Fruit fly (Drosophila melanogaster) whole organism, embryonic: Measurements from ENCODE around the gene senju.

ENCODE experiments used
- B-H1 ChIP-seq: fragments of 200-800 bp; sonication (Bioruptor generic); IDR thresholded peaks from 3 replicates; pipeline ENCODE4 v1.3.6; 2022; ENCODE audit warnings: missing biosample characterization, missing genetic modification characterization
- BEAF-32 ChIP-seq: fragments of 200-800 bp; sonication (Bioruptor generic); optimal IDR thresholded peaks from 3 replicates; lab custom pipeline; 2017; ENCODE audit warnings: missing biosample characterization, missing genetic modification characterization, mild to moderate bottlenecking, moderate library complexity, missing genetic modification reagents
- CG10462 ChIP-seq: fragments of 200-800 bp; sonication (Bioruptor generic); optimal IDR thresholded peaks from 2 replicates; lab custom pipeline; 2016; ENCODE audit warnings: missing biosample characterization, missing genetic modification characterization
- CG10979 ChIP-seq: fragments of 200-800 bp; sonication (Bioruptor generic); optimal IDR thresholded peaks from 2 replicates; lab custom pipeline; 2018; ENCODE audit warnings: missing biosample characterization, mild to moderate bottlenecking, missing genetic modification characterization, moderate library complexity
- CG11247 ChIP-seq: fragments of 200-800 bp; sonication (Bioruptor generic); IDR thresholded peaks from 2 replicates; pipeline ENCODE4 v1.3.6; 2022; ENCODE audit warnings: missing biosample characterization, missing genetic modification characterization
- CG12236 ChIP-seq: fragments of 200-800 bp; sonication (Bioruptor generic); optimal IDR thresholded peaks from 2 replicates; lab custom pipeline; 2016; ENCODE audit warnings: missing biosample characterization, missing genetic modification characterization
- CG13287 ChIP-seq: fragments of 200-800 bp; sonication (Bioruptor generic); IDR thresholded peaks from 2 replicates; pipeline ENCODE4 v1.3.6; 2022; ENCODE audit warnings: missing biosample characterization, missing genetic modification characterization; ENCODE audit not compliant: partially characterized antibody
- CG13424 ChIP-seq: fragments of 200-800 bp; sonication (Bioruptor generic); optimal IDR thresholded peaks from 2 replicates; lab custom pipeline; 2019; ENCODE audit warnings: missing biosample characterization, mild to moderate bottlenecking, missing genetic modification characterization, moderate library complexity
- CG13894 ChIP-seq: fragments of 200-800 bp; sonication (Bioruptor generic); optimal IDR thresholded peaks from 3 replicates; lab custom pipeline; 2018; ENCODE audit warnings: missing biosample characterization, mild to moderate bottlenecking, missing genetic modification characterization, moderate library complexity
- CG14860 ChIP-seq: fragments of 200-800 bp; sonication (Bioruptor generic); IDR thresholded peaks from 3 replicates; pipeline ENCODE4 v1.3.6; 2022; ENCODE audit warnings: missing biosample characterization, missing genetic modification characterization; ENCODE audit not compliant: partially characterized antibody
- CG17186 ChIP-seq: fragments of 200-800 bp; sonication (Bioruptor generic); optimal IDR thresholded peaks from 3 replicates; lab custom pipeline; 2017; ENCODE audit warnings: missing biosample characterization, missing genetic modification reagents, missing genetic modification characterization
- CG3065 ChIP-seq: fragments of 200-800 bp; sonication (Bioruptor generic); optimal IDR thresholded peaks from 2 replicates; lab custom pipeline; 2016; ENCODE audit warnings: missing biosample characterization, missing genetic modification characterization
- CG31224 ChIP-seq: fragments of 200-800 bp; sonication (Bioruptor generic); IDR thresholded peaks from 2 replicates; pipeline ENCODE4 v1.3.6; 2022; ENCODE audit warnings: missing biosample characterization, missing genetic modification characterization
- CG3163 ChIP-seq: fragments of 200-800 bp; sonication (Bioruptor generic); optimal IDR thresholded peaks from 3 replicates; lab custom pipeline; 2016; ENCODE audit warnings: missing biosample characterization, missing genetic modification characterization
- CG32767 ChIP-seq: fragments of 200-800 bp; sonication (Bioruptor generic); IDR thresholded peaks from 2 replicates; pipeline ENCODE4 v1.3.6; 2022; ENCODE audit warnings: missing biosample characterization, missing genetic modification characterization
- CG3281 ChIP-seq: fragments of 200-800 bp; sonication (Bioruptor generic); optimal IDR thresholded peaks from 3 replicates; lab custom pipeline; 2017; ENCODE audit warnings: missing biosample characterization, mild to moderate bottlenecking, missing genetic modification characterization
- CG4404 ChIP-seq: fragments of 200-800 bp; sonication (Bioruptor generic); IDR thresholded peaks from 2 replicates; pipeline ENCODE4 v1.3.6; 2022; ENCODE audit warnings: missing biosample characterization, missing genetic modification characterization
- CG6765 ChIP-seq: fragments of 200-800 bp; sonication (Bioruptor generic); optimal IDR thresholded peaks from 3 replicates; lab custom pipeline; 2017; ENCODE audit warnings: missing biosample characterization, mild to moderate bottlenecking, missing genetic modification characterization
- CG8089 ChIP-seq: fragments of 200-800 bp; sonication (Bioruptor generic); optimal IDR thresholded peaks from 3 replicates; lab custom pipeline; 2016; ENCODE audit warnings: missing biosample characterization, missing genetic modification characterization
- Dek ChIP-seq: fragments of 200-800 bp; sonication (Bioruptor generic); optimal IDR thresholded peaks from 3 replicates; lab custom pipeline; 2019; ENCODE audit warnings: missing biosample characterization, mild to moderate bottlenecking, missing genetic modification characterization, moderate library complexity
- Fer1 ChIP-seq: fragments of 200-800 bp; sonication (Bioruptor generic); optimal IDR thresholded peaks from 2 replicates; lab custom pipeline; 2017; ENCODE audit warnings: missing biosample characterization, mild to moderate bottlenecking, missing genetic modification characterization
- Fer2 ChIP-seq: fragments of 200-800 bp; sonication (Bioruptor generic); optimal IDR thresholded peaks from 2 replicates; lab custom pipeline; 2018; ENCODE audit warnings: missing biosample characterization, mild to moderate bottlenecking, missing genetic modification characterization, moderate library complexity
- H15 ChIP-seq: fragments of 200-800 bp; sonication (Bioruptor generic); IDR thresholded peaks from 3 replicates; pipeline ENCODE4 v1.3.6; 2022; ENCODE audit warnings: missing biosample characterization, missing genetic modification characterization
- HLH54F ChIP-seq: fragments of 200-800 bp; sonication (Bioruptor generic); optimal IDR thresholded peaks from 3 replicates; lab custom pipeline; 2016; ENCODE audit warnings: missing biosample characterization, missing genetic modification characterization
- Hr39 ChIP-seq: fragments of >200 bp; optimal IDR thresholded peaks from 2 replicates; lab custom pipeline; 2017
- MESR4 ChIP-seq: fragments of 200-800 bp; sonication (Bioruptor generic); optimal IDR thresholded peaks from 2 replicates; lab custom pipeline; 2018; ENCODE audit warnings: missing biosample characterization, mild to moderate bottlenecking, missing genetic modification characterization, moderate library complexity
- NFAT ChIP-seq: fragments of 200-800 bp; sonication (Bioruptor generic); IDR thresholded peaks from 2 replicates; pipeline ENCODE4 v1.3.6; 2022; ENCODE audit warnings: missing biosample characterization, missing genetic modification characterization
- Side ChIP-seq: fragments of 200-800 bp; sonication (Bioruptor generic); optimal IDR thresholded peaks from 2 replicates; lab custom pipeline; 2016; ENCODE audit warnings: missing biosample characterization, missing genetic modification characterization
- Ssrp ChIP-seq: fragments of 200-800 bp; sonication (Bioruptor generic); optimal IDR thresholded peaks from 2 replicates; lab custom pipeline; 2018; ENCODE audit warnings: missing biosample characterization, mild to moderate bottlenecking, missing genetic modification characterization, moderate library complexity
- Trl ChIP-seq, 3 experiments: fragments of >200 bp in 2 of 3; fragments of 200-800 bp in 1 of 3; sonication (Bioruptor generic) in 1 of 3; optimal IDR thresholded peaks; 2 replicates in 1 of 3; 3 replicates in 2 of 3; lab custom pipeline; 2016 to 2017; ENCODE audit warnings: missing biosample characterization in 1 of 3, missing genetic modification characterization in 1 of 3
- YL-1 ChIP-seq: fragments of 200-800 bp; sonication (Bioruptor generic); optimal IDR thresholded peaks from 3 replicates; lab custom pipeline; 2017; ENCODE audit warnings: missing biosample characterization, mild to moderate bottlenecking, missing genetic modification characterization
- ash1 ChIP-seq: fragments of 200-800 bp; sonication (Bioruptor generic); optimal IDR thresholded peaks from 2 replicates; lab custom pipeline; 2018; ENCODE audit warnings: missing biosample characterization, mild to moderate bottlenecking, missing genetic modification characterization
- chinmo ChIP-seq: fragments of 200-800 bp; sonication (Bioruptor generic); IDR thresholded peaks from 4 replicates; pipeline ENCODE4 v1.3.6; 2022; ENCODE audit warnings: missing biosample characterization, missing genetic modification characterization; ENCODE audit not compliant: partially characterized antibody
- chm ChIP-seq: fragments of 200-800 bp; sonication (Bioruptor generic); IDR thresholded peaks from 2 replicates; pipeline ENCODE4 v1.3.6; 2022; ENCODE audit warnings: missing biosample characterization, missing genetic modification characterization
- fd3F ChIP-seq: fragments of 200-800 bp; sonication (Bioruptor generic); optimal IDR thresholded peaks from 2 replicates; lab custom pipeline; 2018; ENCODE audit warnings: missing biosample characterization, mild to moderate bottlenecking, missing genetic modification characterization, moderate library complexity
- gcm ChIP-seq: fragments of 200-800 bp; sonication (Bioruptor generic); optimal IDR thresholded peaks from 2 replicates; lab custom pipeline; 2019; ENCODE audit warnings: missing biosample characterization, mild to moderate bottlenecking, missing genetic modification characterization, moderate library complexity
- h ChIP-seq: fragments of >200 bp; optimal IDR thresholded peaks from 2 replicates; lab custom pipeline; 2017
- hkb ChIP-seq, 2 experiments: fragments of 200-800 bp in 1 of 2; fragments of >200 bp in 1 of 2; sonication (Bioruptor generic) in 1 of 2; IDR thresholded peaks in 1 of 2; optimal IDR thresholded peaks in 1 of 2; 2 replicates each; pipeline versions ENCODE4 v1.3.6 to Lab custom; 2017 to 2022; ENCODE audit warnings: missing biosample characterization in 1 of 2, missing genetic modification characterization in 1 of 2
- kah ChIP-seq: fragments of 200-800 bp; sonication (Bioruptor generic); optimal IDR thresholded peaks from 2 replicates; lab custom pipeline; 2018; ENCODE audit warnings: missing biosample characterization, mild to moderate bottlenecking, missing genetic modification characterization
- lola ChIP-seq, 3 experiments: fragments of >200 bp in 2 of 3; fragments of 200-800 bp in 1 of 3; sonication (Bioruptor generic) in 1 of 3; optimal IDR thresholded peaks; 2 replicates each; lab custom pipeline; 2017 to 2019; ENCODE audit warnings: missing biosample characterization in 3 of 3, missing genetic modification characterization in 3 of 3, mild to moderate bottlenecking in 1 of 3, moderate library complexity in 1 of 3
- lov ChIP-seq, 2 experiments: fragments of 200-800 bp in 1 of 2; fragments of >200 bp in 1 of 2; sonication (Bioruptor generic) in 1 of 2; IDR thresholded peaks in 1 of 2; optimal IDR thresholded peaks in 1 of 2; 2 replicates in 1 of 2; 3 replicates in 1 of 2; pipeline versions ENCODE4 v1.3.6 to Lab custom; 2017 to 2022; ENCODE audit warnings: missing biosample characterization in 1 of 2, missing genetic modification characterization in 1 of 2
- mam ChIP-seq: fragments of 200-800 bp; sonication (Bioruptor generic); optimal IDR thresholded peaks from 3 replicates; lab custom pipeline; 2016; ENCODE audit warnings: missing biosample characterization, missing genetic modification characterization
- mld ChIP-seq: fragments of 200-800 bp; sonication (Bioruptor generic); IDR thresholded peaks from 3 replicates; pipeline ENCODE4 v1.3.6; 2022; ENCODE audit warnings: missing biosample characterization, missing genetic modification characterization; ENCODE audit not compliant: partially characterized antibody
- pan ChIP-seq, 4 experiments: fragments of >200 bp in 3 of 4; fragments of 200-800 bp in 1 of 4; sonication (Bioruptor generic) in 1 of 4; optimal IDR thresholded peaks in 3 of 4; IDR thresholded peaks in 1 of 4; 2 replicates each; pipeline versions ENCODE4 v1.3.6 to Lab custom; 2017 to 2022; ENCODE audit warnings: missing biosample characterization in 2 of 4, missing genetic modification characterization in 2 of 4, mixed read lengths in 1 of 4
- sens-2 ChIP-seq: fragments of 200-800 bp; sonication (Bioruptor generic); IDR thresholded peaks from 2 replicates; pipeline ENCODE4 v1.3.6; 2022; ENCODE audit warnings: missing biosample characterization, missing genetic modification characterization
- sr ChIP-seq: fragments of 200-800 bp; sonication (Bioruptor generic); IDR thresholded peaks from 3 replicates; pipeline ENCODE4 v1.3.6; 2022; ENCODE audit warnings: missing biosample characterization, missing genetic modification characterization
- toy ChIP-seq: fragments of 200-800 bp; sonication (Bioruptor generic); IDR thresholded peaks from 2 replicates; pipeline ENCODE4 v1.3.6; 2022; ENCODE audit warnings: missing biosample characterization, missing genetic modification characterization
- wor ChIP-seq: fragments of 200-800 bp; sonication (Bioruptor generic); IDR thresholded peaks from 2 replicates; pipeline ENCODE4 v1.3.6; 2022; ENCODE audit warnings: missing biosample characterization, missing genetic modification characterization

Gene senju

dm6 chr2L:5086905-5087522, 34.4 kb downstream of the senju start:
- peak; percentile 83 for TF ChIP-seq gcm (GFP tag; lab: Kevin White, UChicago)
- peak; percentile 80 for TF ChIP-seq CG13424 (tag; lab: Kevin White, UChicago)
- TF ChIP-seq CG3281 (GFP tag; lab: Kevin White, UChicago): peak; percentile 84
- TF ChIP-seq CG13894: peak; percentile 4
- no peak for TF ChIP-seq CG3065 (GFP tag; lab: Kevin White, UChicago)
- peak; percentile 37; the same call in 2 of the 3 replicates for TF ChIP-seq B-H1
- TF ChIP-seq Hr39 (lab: Kevin White, UChicago): no peak
- peak; percentile 55 for TF ChIP-seq Side (GFP tag; lab: Kevin White, UChicago)
- peak; percentile 56; the same call in 2 of the 3 replicates for TF ChIP-seq H15 (GFP tag; lab: Robert Waterston, UW)
- TF ChIP-seq chinmo (GFP tag; lab: Robert Waterston, UW): no peak
- no peak for TF ChIP-seq hkb (optimal IDR thresholded peaks at IDR 0.05; lab: Kevin White, UChicago)
- peak; percentile 79 for TF ChIP-seq hkb (GFP tag; IDR thresholded peaks at IDR 0.05; lab: Robert Waterston, UW)
- peak; percentile 74 for TF ChIP-seq CG6765
- no peak for TF ChIP-seq BEAF-32 (GFP tag; lab: Kevin White, UChicago)
- TF ChIP-seq NFAT (GFP tag; lab: Robert Waterston, UW): no peak
- no peak for TF ChIP-seq toy
- no peak for TF ChIP-seq CG14860 (GFP tag; lab: Robert Waterston, UW)
- peak; percentile 39 for TF ChIP-seq Fer2 (tag; lab: Kevin White, UChicago)
- peak; percentile 31; the same call in 1 of the 2 replicates for TF ChIP-seq CG11247
- no peak for TF ChIP-seq CG4404 (GFP tag; lab: Robert Waterston, UW)
- TF ChIP-seq CG31224: no peak
- TF ChIP-seq YL-1 (GFP tag; lab: Kevin White, UChicago): peak; percentile 17
- TF ChIP-seq CG13287 (GFP tag; lab: Robert Waterston, UW): no peak
- peak; percentile 61 for TF ChIP-seq Dek
- peak; percentile 56 for TF ChIP-seq wor (GFP tag; lab: Robert Waterston, UW)
- TF ChIP-seq fd3F (GFP tag; lab: Kevin White, UChicago): peak; percentile 61
- TF ChIP-seq ash1 (GFP tag; lab: Kevin White, UChicago): no peak
- peak; percentile 58 for TF ChIP-seq HLH54F (GFP tag; lab: Kevin White, UChicago)
- no peak for TF ChIP-seq sr (GFP tag; lab: Robert Waterston, UW)
- TF ChIP-seq CG32767: peak; percentile 62
- peak; percentile 41 for TF ChIP-seq CG10462 (GFP tag; lab: Kevin White, UChicago)
- peak; percentile 59 for TF ChIP-seq mam (GFP tag; lab: Kevin White, UChicago)
- peak; percentile 73 for TF ChIP-seq Ssrp (tag; lab: Kevin White, UChicago)
- TF ChIP-seq CG10979: peak; percentile 79
- TF ChIP-seq CG17186 (GFP tag; lab: Kevin White, UChicago): peak; percentile 10
- peak in 1 of 3 experiments; percentile 67 for TF ChIP-seq lola (GFP tag; optimal IDR thresholded peaks at IDR 0.05; lab: Kevin White, UChicago)
- TF ChIP-seq kah (GFP tag; lab: Kevin White, UChicago): peak; percentile 68
- peak; percentile 58 for TF ChIP-seq CG8089 (GFP tag; lab: Kevin White, UChicago)
- no peak for TF ChIP-seq lov (optimal IDR thresholded peaks at IDR 0.05; lab: Kevin White, UChicago)
- TF ChIP-seq lov (GFP tag; IDR thresholded peaks at IDR 0.05; lab: Robert Waterston, UW): no peak
- no peak for TF ChIP-seq MESR4
- TF ChIP-seq sens-2 (GFP tag; lab: Robert Waterston, UW): no peak
- no peak for TF ChIP-seq mld (GFP tag; lab: Robert Waterston, UW)
- TF ChIP-seq CG3163 (GFP tag; lab: Kevin White, UChicago): peak; percentile 11
- no peak for TF ChIP-seq chm (GFP tag; lab: Robert Waterston, UW)
- TF ChIP-seq pan (optimal IDR thresholded peaks at IDR 0.05; lab: Kevin White, UChicago): no peak
- peak in 1 of 2 experiments; percentile 59 for TF ChIP-seq pan (GFP tag; optimal IDR thresholded peaks at IDR 0.05 in 1 of 2, IDR thresholded peaks at IDR 0.05 in 1 of 2)
- peak; percentile 63 for TF ChIP-seq CG12236 (GFP tag; lab: Kevin White, UChicago)
- TF ChIP-seq Trl (optimal IDR thresholded peaks at IDR 0.05; lab: Kevin White, UChicago): no peak
- peak; percentile 58 for TF ChIP-seq Trl (GFP tag; optimal IDR thresholded peaks at IDR 0.05; lab: Kevin White, UChicago)
- peak; percentile 86 for TF ChIP-seq Fer1
- TF ChIP-seq h: no peak
